Fruit fly (Drosophila melanogaster) whole organism, embryonic: ENCODE measurements around the gene SMC1.
A peak's percentile ranks its signal among the peaks of the same experiment; 100 is the strongest.

Source experiments
- Abd-B ChIP-seq: fragments of 200-800 bp; sonication (Bioruptor generic); optimal IDR thresholded peaks from 2 replicates; lab custom pipeline; 2018; ENCODE audit warnings: missing biosample characterization, mild to moderate bottlenecking, missing genetic modification characterization, moderate library complexity
- Bgb ChIP-seq: fragments of 200-800 bp; sonication (Bioruptor generic); IDR thresholded peaks from 2 replicates; pipeline ENCODE4 v1.3.6; 2022; ENCODE audit warnings: missing biosample characterization, missing genetic modification characterization; ENCODE audit not compliant: partially characterized antibody
- C15 ChIP-seq: fragments of 200-800 bp; sonication (Bioruptor generic); IDR thresholded peaks from 3 replicates; pipeline ENCODE4 v1.3.6; 2022; ENCODE audit warnings: missing biosample characterization, missing genetic modification characterization
- CG10979 ChIP-seq: fragments of 200-800 bp; sonication (Bioruptor generic); optimal IDR thresholded peaks from 2 replicates; lab custom pipeline; 2018; ENCODE audit warnings: missing biosample characterization, mild to moderate bottlenecking, missing genetic modification characterization, moderate library complexity
- CG11247 ChIP-seq: fragments of 200-800 bp; sonication (Bioruptor generic); IDR thresholded peaks from 2 replicates; pipeline ENCODE4 v1.3.6; 2022; ENCODE audit warnings: missing biosample characterization, missing genetic modification characterization
- CG12744 ChIP-seq: fragments of 200-800 bp; sonication (Bioruptor generic); optimal IDR thresholded peaks from 2 replicates; lab custom pipeline; 2016; ENCODE audit warnings: missing biosample characterization, missing genetic modification characterization
- CG18619 ChIP-seq: fragments of 200-800 bp; sonication (Bioruptor generic); optimal IDR thresholded peaks from 3 replicates; lab custom pipeline; 2017; ENCODE audit warnings: missing biosample characterization, mild to moderate bottlenecking, missing genetic modification characterization
- CG31224 ChIP-seq: fragments of 200-800 bp; sonication (Bioruptor generic); IDR thresholded peaks from 2 replicates; pipeline ENCODE4 v1.3.6; 2022; ENCODE audit warnings: missing biosample characterization, missing genetic modification characterization
- CG31388 ChIP-seq: fragments of 200-800 bp; sonication (Bioruptor generic); optimal IDR thresholded peaks from 2 replicates; lab custom pipeline; 2016; ENCODE audit warnings: missing biosample characterization, missing genetic modification characterization
- CG31441 ChIP-seq: fragments of 200-800 bp; sonication (Bioruptor generic); IDR thresholded peaks from 2 replicates; pipeline ENCODE4 v1.3.6; 2022; ENCODE audit warnings: missing biosample characterization, missing genetic modification characterization
- CG33557 ChIP-seq: fragments of 200-800 bp; sonication (Bioruptor generic); optimal IDR thresholded peaks from 2 replicates; lab custom pipeline; 2019; ENCODE audit warnings: missing biosample characterization, mild to moderate bottlenecking, missing genetic modification characterization, moderate library complexity
- CG3838 ChIP-seq: fragments of 200-800 bp; sonication (Bioruptor generic); optimal IDR thresholded peaks from 3 replicates; lab custom pipeline; 2016; ENCODE audit warnings: missing biosample characterization, missing genetic modification characterization
- CG4282 ChIP-seq: fragments of 200-800 bp; sonication (Bioruptor generic); optimal IDR thresholded peaks from 2 replicates; lab custom pipeline; 2016; ENCODE audit warnings: missing biosample characterization, missing genetic modification characterization
- CG4360 ChIP-seq: fragments of 200-800 bp; sonication (Bioruptor generic); IDR thresholded peaks from 2 replicates; pipeline ENCODE4 v1.3.6; 2022; ENCODE audit warnings: missing biosample characterization, missing genetic modification characterization
- CG43689 ChIP-seq: fragments of 200-800 bp; sonication (Bioruptor generic); IDR thresholded peaks from 2 replicates; pipeline ENCODE4 v1.3.6; 2022; ENCODE audit warnings: missing biosample characterization, missing genetic modification characterization
- CG5180 ChIP-seq: fragments of 200-800 bp; sonication (Bioruptor generic); optimal IDR thresholded peaks from 3 replicates; lab custom pipeline; 2017; ENCODE audit warnings: missing biosample characterization, missing genetic modification characterization, mild to moderate bottlenecking, moderate library complexity, missing genetic modification reagents
- CG5245 ChIP-seq: fragments of 200-800 bp; sonication (Bioruptor generic); optimal IDR thresholded peaks from 3 replicates; lab custom pipeline; 2016; ENCODE audit warnings: missing biosample characterization, missing genetic modification characterization
- CG7963 ChIP-seq: fragments of 200-800 bp; sonication (Bioruptor generic); IDR thresholded peaks from 3 replicates; pipeline ENCODE4 v1.3.6; 2022; ENCODE audit warnings: missing biosample characterization, missing genetic modification characterization; ENCODE audit not compliant: partially characterized antibody
- CG8281 ChIP-seq: fragments of 200-800 bp; sonication (Bioruptor generic); optimal IDR thresholded peaks from 2 replicates; lab custom pipeline; 2018; ENCODE audit warnings: missing biosample characterization, mild to moderate bottlenecking, missing genetic modification characterization, moderate library complexity
- CG8290 ChIP-seq, 3 experiments: fragments of 200-800 bp; sonication (Bioruptor generic); optimal IDR thresholded peaks; 2 replicates each; lab custom pipeline; 2016 to 2019; ENCODE audit warnings: missing biosample characterization in 3 of 3, missing genetic modification characterization in 3 of 3, mild to moderate bottlenecking in 2 of 3, moderate library complexity in 1 of 3
- CG8359 ChIP-seq: fragments of 200-800 bp; sonication (Bioruptor generic); optimal IDR thresholded peaks from 2 replicates; lab custom pipeline; 2017; ENCODE audit warnings: missing biosample characterization, mild to moderate bottlenecking, missing genetic modification characterization, borderline replicate concordance
- CG8388 ChIP-seq: fragments of 200-800 bp; sonication (Bioruptor generic); optimal IDR thresholded peaks from 2 replicates; lab custom pipeline; 2019; ENCODE audit warnings: missing biosample characterization, mild to moderate bottlenecking, missing genetic modification characterization, moderate library complexity
- CG9437 ChIP-seq: fragments of 200-800 bp; sonication (Bioruptor generic); optimal IDR thresholded peaks from 2 replicates; lab custom pipeline; 2018; ENCODE audit warnings: missing biosample characterization, mild to moderate bottlenecking, missing genetic modification characterization
- CG9817 ChIP-seq: fragments of 200-800 bp; sonication (Bioruptor generic); optimal IDR thresholded peaks from 2 replicates; lab custom pipeline; 2018; ENCODE audit warnings: missing biosample characterization, mild to moderate bottlenecking, missing genetic modification characterization, moderate library complexity
- CrebB ChIP-seq: fragments of 200-800 bp; sonication (Bioruptor generic); optimal IDR thresholded peaks from 3 replicates; lab custom pipeline; 2018; ENCODE audit warnings: missing biosample characterization, mild to moderate bottlenecking, missing genetic modification characterization
- E2f1 ChIP-seq: fragments of 200-800 bp; sonication (Bioruptor generic); IDR thresholded peaks from 2 replicates; pipeline ENCODE4 v1.3.6; 2022; ENCODE audit warnings: missing biosample characterization, missing genetic modification characterization
- Fer1 ChIP-seq: fragments of 200-800 bp; sonication (Bioruptor generic); optimal IDR thresholded peaks from 2 replicates; lab custom pipeline; 2017; ENCODE audit warnings: missing biosample characterization, mild to moderate bottlenecking, missing genetic modification characterization
- Fer3 ChIP-seq: fragments of 200-800 bp; sonication (Bioruptor generic); optimal IDR thresholded peaks from 2 replicates; lab custom pipeline; 2018; ENCODE audit warnings: missing biosample characterization, mild to moderate bottlenecking, missing genetic modification characterization, moderate library complexity
- Hmx ChIP-seq: fragments of 200-800 bp; sonication (Bioruptor generic); optimal IDR thresholded peaks from 2 replicates; lab custom pipeline; 2016; ENCODE audit warnings: missing biosample characterization, missing genetic modification characterization
- Lhr ChIP-seq: fragments of 200-800 bp; sonication (Bioruptor generic); optimal IDR thresholded peaks from 3 replicates; lab custom pipeline; 2017; ENCODE audit warnings: mild to moderate bottlenecking, missing biosample characterization, missing genetic modification reagents, missing genetic modification characterization
- MESR4 ChIP-seq: fragments of 200-800 bp; sonication (Bioruptor generic); optimal IDR thresholded peaks from 2 replicates; lab custom pipeline; 2018; ENCODE audit warnings: missing biosample characterization, mild to moderate bottlenecking, missing genetic modification characterization, moderate library complexity
- Rfx ChIP-seq: fragments of 200-800 bp; sonication (Bioruptor generic); IDR thresholded peaks from 2 replicates; pipeline ENCODE4 v1.3.6; 2022; ENCODE audit warnings: missing biosample characterization, missing genetic modification characterization
- Six4 ChIP-seq: fragments of 200-800 bp; sonication (Bioruptor generic); optimal IDR thresholded peaks from 2 replicates; lab custom pipeline; 2016; ENCODE audit warnings: missing biosample characterization, missing genetic modification characterization
- Spps ChIP-seq: fragments of 200-800 bp; sonication (Bioruptor generic); optimal IDR thresholded peaks from 2 replicates; lab custom pipeline; 2018; ENCODE audit warnings: missing biosample characterization, mild to moderate bottlenecking, missing genetic modification characterization
- Taf1 ChIP-seq: fragments of 200-800 bp; sonication (Bioruptor generic); IDR thresholded peaks from 2 replicates; pipeline ENCODE4 v1.3.6; 2022; ENCODE audit warnings: missing biosample characterization, missing genetic modification characterization
- bowl ChIP-seq: fragments of 200-800 bp; sonication (Bioruptor generic); IDR thresholded peaks from 2 replicates; pipeline ENCODE4 v1.3.6; 2022; ENCODE audit warnings: missing biosample characterization, missing genetic modification characterization
- cato ChIP-seq: fragments of 200-800 bp; sonication (Bioruptor generic); optimal IDR thresholded peaks from 2 replicates; lab custom pipeline; 2016; ENCODE audit warnings: missing biosample characterization, missing genetic modification characterization, borderline replicate concordance
- caup ChIP-seq: fragments of 200-800 bp; sonication (Bioruptor generic); optimal IDR thresholded peaks from 3 replicates; lab custom pipeline; 2017; ENCODE audit warnings: missing biosample characterization, mild to moderate bottlenecking, missing genetic modification characterization, moderate library complexity; ENCODE audit not compliant: severe bottlenecking
- exex ChIP-seq: fragments of 200-800 bp; sonication (Bioruptor generic); optimal IDR thresholded peaks from 4 replicates; lab custom pipeline; 2018; ENCODE audit warnings: missing biosample characterization, mild to moderate bottlenecking, missing genetic modification characterization, moderate library complexity
- fd64A ChIP-seq: fragments of 200-800 bp; sonication (Bioruptor generic); optimal IDR thresholded peaks from 3 replicates; lab custom pipeline; 2018; ENCODE audit warnings: missing biosample characterization, mild to moderate bottlenecking, missing genetic modification characterization
- fru ChIP-seq: fragments of >200 bp; optimal IDR thresholded peaks from 2 replicates; lab custom pipeline; 2017
- klu ChIP-seq: fragments of 200-800 bp; sonication (Bioruptor generic); IDR thresholded peaks from 2 replicates; pipeline ENCODE4 v1.3.6; 2022; ENCODE audit warnings: missing biosample characterization, missing genetic modification characterization
- nerfin-1 ChIP-seq: fragments of 200-800 bp; sonication (Bioruptor generic); optimal IDR thresholded peaks from 3 replicates; lab custom pipeline; 2019; ENCODE audit warnings: missing biosample characterization, mild to moderate bottlenecking, missing genetic modification characterization, moderate library complexity
- pum ChIP-seq: fragments of 200-800 bp; sonication (Bioruptor generic); optimal IDR thresholded peaks from 2 replicates; lab custom pipeline; 2016; ENCODE audit warnings: missing biosample characterization, missing genetic modification characterization
- seq ChIP-seq: fragments of 200-800 bp; sonication (Bioruptor generic); IDR thresholded peaks from 2 replicates; pipeline ENCODE4 v1.3.6; 2022; ENCODE audit warnings: missing biosample characterization, missing genetic modification characterization
- so ChIP-seq: fragments of 200-800 bp; sonication (Bioruptor generic); IDR thresholded peaks from 3 replicates; pipeline ENCODE4 v1.3.6; 2022; ENCODE audit warnings: missing biosample characterization, missing genetic modification characterization
- tup ChIP-seq: fragments of 200-800 bp; sonication (Bioruptor generic); optimal IDR thresholded peaks from 2 replicates; lab custom pipeline; 2016; ENCODE audit warnings: missing biosample characterization, mild to moderate bottlenecking, missing genetic modification characterization, moderate library complexity
- unc-4 ChIP-seq: fragments of 200-800 bp; sonication (Bioruptor generic); IDR thresholded peaks from 2 replicates; pipeline ENCODE4 v1.3.6; 2022; ENCODE audit warnings: missing biosample characterization, missing genetic modification characterization; ENCODE audit not compliant: partially characterized antibody

SMC1 gene

DNA sequence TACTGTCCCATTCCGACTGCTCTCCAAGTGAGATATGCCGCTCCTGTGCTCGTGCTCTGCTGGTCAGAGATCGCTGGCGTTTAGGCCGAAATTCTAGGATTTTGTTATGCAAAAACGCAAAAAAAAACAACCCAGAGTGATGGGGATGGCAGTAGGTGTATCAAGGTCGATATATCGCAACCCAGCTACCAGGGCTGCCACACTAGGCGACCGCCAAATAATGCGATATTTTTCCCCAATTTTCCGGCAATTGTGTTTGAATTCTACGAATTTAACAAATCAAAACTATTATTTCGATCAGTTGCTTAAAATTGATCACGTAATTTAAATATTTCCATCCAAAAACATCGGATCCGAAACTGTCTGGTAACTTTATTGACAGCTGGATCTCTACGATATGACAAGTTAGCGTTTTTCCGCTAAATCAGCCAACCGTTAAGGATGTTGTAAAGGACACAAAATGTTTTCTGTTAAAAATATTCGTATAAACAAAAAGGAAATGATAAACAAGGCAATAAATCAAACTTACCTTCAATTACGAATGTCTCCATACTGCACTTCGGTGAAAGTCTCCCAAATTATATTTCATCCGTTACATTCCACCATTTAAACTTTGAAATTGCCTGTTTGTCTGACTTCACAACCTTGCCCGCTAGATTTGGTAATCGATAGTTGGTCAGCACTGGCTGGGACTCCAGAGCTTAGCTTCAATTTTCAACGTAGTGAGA, 20.4 kb upstream of the SMC1 start, which contains the start of gene spas:
Gene spas, plus strand, starts transcription at position 678 of the 728 bp plus-strand sequence.
- TF ChIP-seq CG31224 (GFP tag; lab: Robert Waterston, UW) (peak; percentile 70), Hmx (GFP tag; lab: Kevin White, UChicago) (no peak), caup (GFP tag; lab: Kevin White, UChicago) (peak; percentile 34), Taf1 (GFP tag; lab: Robert Waterston, UW) (peak; percentile 44; the same call in 1 of the 2 replicates), Six4 (GFP tag; lab: Kevin White, UChicago) (peak; percentile 49), CG8281 (tag; lab: Kevin White, UChicago) (peak; percentile 24), CG9437 (GFP tag; lab: Kevin White, UChicago) (peak; percentile 67), exex (peak; percentile 0), CG9817 (tag; lab: Kevin White, UChicago) (peak; percentile 67), CG31441 (GFP tag; lab: Robert Waterston, UW) (no peak; the same call in 1 of the 2 replicates), Fer1 (GFP tag; lab: Kevin White, UChicago) (no peak), CG12744 (peak; percentile 34), CG31388 (GFP tag; lab: Kevin White, UChicago) (no peak), CG11247 (peak; percentile 53), fru (lab: Kevin White, UChicago) (no peak), CG8290 (GFP tag; optimal IDR thresholded peaks at IDR 0.05; lab: Kevin White, UChicago) (peak; percentile 73), CG8290 (tag; optimal IDR thresholded peaks at IDR 0.05; lab: Kevin White, UChicago) (peak in 1 of 2 experiments; percentile 83), CG18619 (GFP tag; lab: Kevin White, UChicago) (peak; percentile 61), Rfx (GFP tag; lab: Robert Waterston, UW) (peak; percentile 83), Lhr (GFP tag; lab: Kevin White, UChicago) (no peak), nerfin-1 (tag; lab: Kevin White, UChicago) (peak; percentile 53), C15 (GFP tag; lab: Robert Waterston, UW) (0 out of 3 replicates have a peak, but pooled peaks have one; percentile 37), Abd-B (GFP tag; lab: Kevin White, UChicago) (peak; percentile 68), CG10979 (tag; lab: Kevin White, UChicago) (peak; percentile 46), tup (GFP tag; lab: Kevin White, UChicago) (peak; percentile 25), E2f1 (GFP tag; lab: Robert Waterston, UW) (peak; percentile 56), CG4282 (GFP tag; lab: Kevin White, UChicago) (no peak), CG4360 (no peak), CG5180 (no peak), CG33557 (peak; percentile 24), CG8388 (peak; percentile 66), CG43689 (no peak), CG3838 (GFP tag; lab: Kevin White, UChicago) (peak; percentile 41), seq (GFP tag; lab: Robert Waterston, UW) (no peak), fd64A (GFP tag; lab: Kevin White, UChicago) (no peak), CG5245 (GFP tag; lab: Kevin White, UChicago) (peak; percentile 22), CG7963 (peak; percentile 75; the same call in 2 of the 3 replicates), unc-4 (GFP tag; lab: Robert Waterston, UW) (peak; percentile 88), CrebB (no peak), Fer3 (tag; lab: Kevin White, UChicago) (peak; percentile 46), Spps (tag; lab: Kevin White, UChicago) (peak; percentile 7), MESR4 (GFP tag; lab: Kevin White, UChicago) (peak; percentile 83), cato (GFP tag; lab: Kevin White, UChicago) (no peak), CG8359 (no peak), pum (GFP tag; lab: Kevin White, UChicago) (peak; percentile 80), so (GFP tag; lab: Robert Waterston, UW) (no peak), Bgb (GFP tag; lab: Robert Waterston, UW) (peak; percentile 94), klu (GFP tag; lab: Robert Waterston, UW) (peak; percentile 60; the same call in 1 of the 2 replicates), bowl (no peak)
